Fruit fly (Drosophila melanogaster): Measurements from ENCODE around the gene Mst87F.
A peak's percentile ranks its signal among the peaks of the same experiment; 100 is the strongest.

Mst87F gene

DNA sequence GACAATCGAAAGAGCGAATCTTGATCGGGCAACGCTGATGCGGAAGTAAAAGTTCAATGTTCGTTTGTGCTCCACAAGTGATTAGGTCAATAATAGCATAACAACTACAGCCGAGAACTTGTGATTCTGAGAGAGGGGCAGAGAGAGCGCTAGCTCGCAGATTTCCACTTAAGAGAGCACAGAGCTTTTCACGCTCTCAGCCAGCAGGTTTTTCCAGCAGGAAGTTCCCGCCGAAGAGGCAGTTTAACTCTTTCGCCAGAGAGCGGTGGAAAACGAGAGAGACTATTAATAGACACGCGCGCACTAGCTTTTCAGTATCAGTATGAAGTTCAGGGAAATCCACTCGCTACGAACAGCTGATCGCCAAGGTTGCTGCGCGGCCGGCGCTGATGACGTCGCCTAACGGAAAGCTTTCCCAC, 12.8 kb downstream of the Mst87F start (continued):
- no peak for TF ChIP-seq bcd (GFP tag; optimal IDR thresholded peaks at IDR 0.05)
- no peak for TF ChIP-seq CG18262 (tag; optimal IDR thresholded peaks at IDR 0.05)
- TF ChIP-seq CG17612 (GFP tag; IDR thresholded peaks at IDR 0.05): no peak
- no peak for TF ChIP-seq pnt (GFP tag; optimal IDR thresholded peaks at IDR 0.05)
- TF ChIP-seq CG8388 (GFP tag; optimal IDR thresholded peaks at IDR 0.05): no peak
- TF ChIP-seq danr (GFP tag; IDR thresholded peaks at IDR 0.05): no peak
- no peak for TF ChIP-seq wdn (GFP tag; IDR thresholded peaks at IDR 0.05)
- TF ChIP-seq CG1024 (GFP tag; IDR thresholded peaks at IDR 0.05): no peak
- peak; percentile 56 for TF ChIP-seq sna (GFP tag; IDR thresholded peaks at IDR 0.05; ENCODE audit: partially characterized antibody)
- TF ChIP-seq cad (GFP tag; optimal IDR thresholded peaks at IDR 0.05): no peak
- TF ChIP-seq CG8359 (GFP tag; optimal IDR thresholded peaks at IDR 0.05; ENCODE audit: borderline replicate concordance): no peak
- no peak for TF ChIP-seq CG3726 (GFP tag; IDR thresholded peaks at IDR 0.05)
- no peak for TF ChIP-seq Ets65A (GFP tag)
- TF ChIP-seq CG1647 (GFP tag; optimal IDR thresholded peaks at IDR 0.05): no peak
- no peak for TF ChIP-seq lmd (GFP tag; IDR thresholded peaks at IDR 0.05)
- no peak for TF ChIP-seq dmrt11E (tag; optimal IDR thresholded peaks at IDR 0.05)
- peak; percentile 29 for TF ChIP-seq sens (GFP tag)
- TF ChIP-seq dmrt99B (tag; optimal IDR thresholded peaks at IDR 0.05): no peak
- TF ChIP-seq knrl (GFP tag; IDR thresholded peaks at IDR 0.05; ENCODE audit: partially characterized antibody): no peak
- no peak for TF ChIP-seq Dip3 (GFP tag; optimal IDR thresholded peaks at IDR 0.05)
- peak; percentile 78; the same call in 2 of the 3 replicates for TF ChIP-seq z (GFP tag; IDR thresholded peaks at IDR 0.05)
- no peak for TF ChIP-seq CG31224 (GFP tag; IDR thresholded peaks at IDR 0.05)
- peak; percentile 79; the same call in 2 of the 4 replicates for TF ChIP-seq chinmo (GFP tag; IDR thresholded peaks at IDR 0.05; ENCODE audit: partially characterized antibody)
- no peak for TF ChIP-seq vnd (GFP tag; IDR thresholded peaks at IDR 0.05; ENCODE audit: partially characterized antibody)
- TF ChIP-seq cato (GFP tag; optimal IDR thresholded peaks at IDR 0.05; ENCODE audit: borderline replicate concordance): no peak
- peak; percentile 56; the same call in 2 of the 3 replicates for TF ChIP-seq zen2 (GFP tag; IDR thresholded peaks at IDR 0.05; ENCODE audit: partially characterized antibody)
- TF ChIP-seq zfh1 (GFP tag; IDR thresholded peaks at IDR 0.05): 0 out of 3 replicates have a peak, but pooled peaks have one; percentile 29
- no peak for TF ChIP-seq CG17359 (tag; optimal IDR thresholded peaks at IDR 0.05)
- TF ChIP-seq salm (tag; optimal IDR thresholded peaks at IDR 0.05): no peak
- no peak for TF ChIP-seq Hr39 (optimal IDR thresholded peaks at IDR 0.05)
- peak; percentile 40; the same call in 2 of the 3 replicates for TF ChIP-seq CG34224 (GFP tag; IDR thresholded peaks at IDR 0.05; ENCODE audit: partially characterized antibody)
- no peak for TF ChIP-seq MBD-R2 (GFP tag; IDR thresholded peaks at IDR 0.05)
- TF ChIP-seq psq (GFP tag; optimal IDR thresholded peaks at IDR 0.05): no peak
- TF ChIP-seq CG2116 (GFP tag; optimal IDR thresholded peaks at IDR 0.05): no peak
- no peak for TF ChIP-seq tup (GFP tag; optimal IDR thresholded peaks at IDR 0.05)
- no peak for TF ChIP-seq gfzf (GFP tag; optimal IDR thresholded peaks at IDR 0.05)
- no peak for TF ChIP-seq amos (GFP tag; IDR thresholded peaks at IDR 0.05; ENCODE audit: partially characterized antibody)
- no peak for TF ChIP-seq CG11247 (GFP tag; IDR thresholded peaks at IDR 0.05)
- TF ChIP-seq CG10274 (GFP tag; optimal IDR thresholded peaks at IDR 0.05): no peak
- no peak for TF ChIP-seq Vsx1 (GFP tag; optimal IDR thresholded peaks at IDR 0.05)
- TF ChIP-seq ase (GFP tag; IDR thresholded peaks at IDR 0.05): no peak
- TF ChIP-seq bsh (GFP tag; optimal IDR thresholded peaks at IDR 0.05): no peak
- no peak for TF ChIP-seq kay (GFP tag; optimal IDR thresholded peaks at IDR 0.05)
- TF ChIP-seq Dll (GFP tag; IDR thresholded peaks at IDR 0.05; ENCODE audit: partially characterized antibody): peak; percentile 48; the same call in 1 of the 4 replicates
- TF ChIP-seq gcm2 (GFP tag; optimal IDR thresholded peaks at IDR 0.05): no peak
- TF ChIP-seq CG1603 (tag; optimal IDR thresholded peaks at IDR 0.05): no peak
- TF ChIP-seq toy (GFP tag; IDR thresholded peaks at IDR 0.05): no peak
- no peak for TF ChIP-seq Mad (GFP tag; optimal IDR thresholded peaks at IDR 0.05)
- no peak for TF ChIP-seq CG3065 (GFP tag; optimal IDR thresholded peaks at IDR 0.05)
- no peak for TF ChIP-seq pan (optimal IDR thresholded peaks at IDR 0.05)
- no peak for TF ChIP-seq pan (GFP tag; optimal IDR thresholded peaks at IDR 0.05 in 1 of 2, IDR thresholded peaks at IDR 0.05 in 1 of 2)
